Worm (Caenorhabditis elegans): ENCODE results near the gene idpc-3.
A peak's percentile ranks its signal among the peaks of the same experiment; 100 is the strongest.

idpc-3 gene

DNA sequence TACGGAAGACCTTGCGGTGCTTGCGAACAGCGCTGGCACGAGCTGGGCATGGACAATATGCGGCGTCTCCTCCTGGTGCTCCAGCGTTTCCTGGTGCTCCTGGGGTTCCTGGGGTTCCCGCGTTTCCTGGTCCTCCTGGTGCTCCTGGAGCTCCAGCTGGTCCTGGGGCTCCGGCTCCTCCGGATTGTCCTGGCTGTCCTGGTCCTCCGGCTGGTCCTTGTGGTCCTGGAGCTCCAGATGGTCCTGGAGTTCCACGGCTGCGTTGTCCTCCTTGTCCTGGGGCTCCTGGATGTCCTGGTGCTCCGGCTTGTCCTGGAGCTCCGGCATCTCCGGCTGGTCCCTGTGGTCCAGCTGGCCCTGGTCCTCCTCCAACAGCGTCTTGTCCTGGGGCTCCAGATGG, 3.3 kb upstream of the idpc-3 start (continued):
- TF ChIP-seq ctbp-1 (GFP tag; IDR thresholded peaks at IDR 0.05) (no peak), ceh-62 (tag; optimal IDR thresholded peaks at IDR 0.05) (no peak), tag-97 (GFP tag; IDR thresholded peaks at IDR 0.05) (no peak), Y75B8A.6 (GFP tag; IDR thresholded peaks at IDR 0.05) (no peak), aly-2 (tag; optimal IDR thresholded peaks at IDR 0.05) (no peak)

DNA sequence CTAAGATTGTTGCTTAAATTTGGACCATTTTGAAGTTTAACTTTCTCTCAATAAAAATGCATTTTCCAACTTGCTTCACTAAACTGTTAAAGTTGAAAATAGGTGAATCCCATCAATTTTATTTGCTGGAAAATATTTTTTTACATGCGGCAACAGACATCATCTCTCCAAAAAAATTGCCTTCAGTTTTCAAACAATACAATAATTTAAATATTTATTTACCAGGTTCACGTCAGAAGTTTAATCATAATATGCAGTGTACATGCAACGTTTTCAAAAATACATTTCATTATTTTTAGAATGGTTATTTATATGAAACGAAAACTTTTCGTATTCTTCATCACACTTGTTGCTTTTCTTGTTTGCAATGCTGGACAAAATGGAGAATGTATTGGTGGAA, 1.9 kb upstream of the idpc-3 start, which contains the start of gene T06E4.5:
TSS of gene T06E4.5 (plus strand) at position 301 of the 400 bp plus-strand sequence.
- TF ChIP-seq zag-1 (tag; optimal IDR thresholded peaks at IDR 0.05) (no peak), zip-11 (GFP tag; IDR thresholded peaks at IDR 0.05) (no peak), duxl-1 (tag; optimal IDR thresholded peaks at IDR 0.05; ENCODE audit: poor library complexity) (no peak), ZK337.2 (GFP tag; IDR thresholded peaks at IDR 0.05) (no peak), mxl-3 (GFP tag; optimal IDR thresholded peaks at IDR 0.05) (no peak), F37D6.2 (tag; optimal IDR thresholded peaks at IDR 0.05) (no peak), dmd-8 (GFP tag; IDR thresholded peaks at IDR 0.05) (no peak), nhr-237 (tag; optimal IDR thresholded peaks at IDR 0.05) (no peak), cey-2 (tag; optimal IDR thresholded peaks at IDR 0.05; ENCODE audit: borderline replicate concordance, insufficient read depth) (no peak), Y48G9A.11 (GFP tag; IDR thresholded peaks at IDR 0.05) (no peak), nhr-10 (tag; optimal IDR thresholded peaks at IDR 0.05) (no peak), unc-39 (tag; optimal IDR thresholded peaks at IDR 0.05) (no peak), lsy-2 (tag; optimal IDR thresholded peaks at IDR 0.05) (no peak), hlh-11 (tag; optimal IDR thresholded peaks at IDR 0.05) (no peak), lim-7 (GFP tag; IDR thresholded peaks at IDR 0.05) (no peak), ztf-11 (tag; optimal IDR thresholded peaks at IDR 0.05) (no peak)

DNA sequence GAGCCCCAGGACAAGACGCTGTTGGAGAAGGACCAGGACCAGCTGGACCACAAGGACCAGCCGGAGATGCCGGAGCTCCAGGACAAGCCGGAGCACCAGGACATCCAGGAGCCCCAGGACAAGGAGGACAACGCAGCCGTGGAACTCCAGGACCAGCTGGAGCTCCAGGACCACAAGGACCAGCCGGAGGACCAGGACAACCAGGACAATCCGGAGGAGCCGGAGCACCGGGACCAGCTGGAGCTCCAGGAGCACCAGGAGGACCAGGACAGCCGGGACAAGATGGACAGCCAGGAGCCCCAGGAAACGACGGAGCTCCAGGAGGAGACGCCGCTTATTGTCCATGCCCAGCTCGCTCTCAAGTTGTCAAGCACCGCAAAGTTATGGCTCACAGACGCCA, 1.5 kb upstream of the idpc-3 start:
- TF ChIP-seq ceh-20 (GFP tag; IDR thresholded peaks at IDR 0.05) = no peak
- TF ChIP-seq zip-11 (GFP tag; IDR thresholded peaks at IDR 0.05) = no peak
- no peak for TF ChIP-seq saeg-2 (GFP tag; IDR thresholded peaks at IDR 0.05)
- TF ChIP-seq nhr-42 (GFP tag; IDR thresholded peaks at IDR 0.05) = no peak
- 0 out of 2 replicates have a peak, but pooled peaks have one; percentile 28 for TF ChIP-seq lim-7 (GFP tag; IDR thresholded peaks at IDR 0.05)
- TF ChIP-seq daf-8 (GFP tag; IDR thresholded peaks at IDR 0.05) = no peak
- TF ChIP-seq lin-13 (GFP tag; optimal IDR thresholded peaks at IDR 0.05) = no peak
- TF ChIP-seq ctbp-1 (GFP tag; IDR thresholded peaks at IDR 0.05) = 0 out of 2 replicates have a peak, but pooled peaks have one; percentile 14
- no peak for TF ChIP-seq skn-1 (tag; optimal IDR thresholded peaks at IDR 0.05)
- TF ChIP-seq lin-38 (GFP tag; IDR thresholded peaks at IDR 0.05) = 0 out of 2 replicates have a peak, but pooled peaks have one; percentile 23
- 0 out of 2 replicates have a peak, but pooled peaks have one; percentile 46 for TF ChIP-seq egl-43 (GFP tag; IDR thresholded peaks at IDR 0.05)
- no peak for TF ChIP-seq F10B5.3 (tag; optimal IDR thresholded peaks at IDR 0.05)
- peak in 1 of 2 experiments; percentile 29; a peak in 1 of 4 replicates for TF ChIP-seq madf-5 (GFP tag; IDR thresholded peaks at IDR 0.05)
- TF ChIP-seq Y48G9A.11 (GFP tag; IDR thresholded peaks at IDR 0.05) = 0 out of 2 replicates have a peak, but pooled peaks have one; percentile 46
- peak; percentile 98 for TF ChIP-seq set-16 (GFP tag; IDR thresholded peaks at IDR 0.05)
- 0 out of 2 replicates have a peak, but pooled peaks have one; percentile 47 for TF ChIP-seq F44E2.7 (GFP tag; IDR thresholded peaks at IDR 0.05)
- no peak for TF ChIP-seq zip-2 (tag; optimal IDR thresholded peaks at IDR 0.05)

DNA sequence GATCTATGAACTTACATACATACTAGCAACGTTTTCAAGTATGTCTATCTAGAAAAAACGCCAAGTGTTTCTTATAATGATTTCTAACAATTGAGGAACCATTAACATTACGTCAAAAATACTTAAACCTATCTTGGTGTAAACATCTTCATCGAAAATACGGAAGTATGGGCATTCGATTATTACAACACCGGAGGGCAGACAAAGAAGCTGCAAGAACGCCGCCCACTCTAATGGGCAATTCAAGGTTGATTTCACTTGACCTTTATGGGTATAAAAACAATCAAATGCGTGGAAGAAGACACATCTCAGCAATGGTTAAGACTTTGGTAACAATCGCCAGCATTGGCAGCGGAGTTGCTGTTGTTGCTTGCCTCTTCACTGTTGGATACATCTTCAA, 629 bp upstream of the idpc-3 start, which contains the start of gene col-146:
TSS of gene col-146 (plus strand) at position 301 of the 400 bp plus-strand sequence.
- TF ChIP-seq D1046.2 (GFP tag; IDR thresholded peaks at IDR 0.05) (no peak), nhr-237 (tag; optimal IDR thresholded peaks at IDR 0.05) (no peak), mxl-2 (GFP tag; conservative IDR thresholded peaks at IDR 0.05) (no peak), Y48G9A.11 (GFP tag; IDR thresholded peaks at IDR 0.05) (no peak), dpl-1 (GFP tag; optimal IDR thresholded peaks at IDR 0.05) (no peak), ceh-28 (tag; optimal IDR thresholded peaks at IDR 0.05) (no peak), nhr-10 (tag; optimal IDR thresholded peaks at IDR 0.05) (no peak), attf-4 (tag; optimal IDR thresholded peaks at IDR 0.05) (no peak), nhr-76 (tag; optimal IDR thresholded peaks at IDR 0.05) (no peak), rbr-2 (tag; optimal IDR thresholded peaks at IDR 0.05) (no peak), lin-29 (GFP tag; IDR thresholded peaks at IDR 0.05) (no peak), hif-1 (tag; optimal IDR thresholded peaks at IDR 0.05) (no peak), hlh-30 (tag; optimal IDR thresholded peaks at IDR 0.05; ENCODE audit: insufficient read depth) (no peak), R02D3.7 (tag; optimal IDR thresholded peaks at IDR 0.05) (no peak), F37D6.2 (tag; optimal IDR thresholded peaks at IDR 0.05) (no peak), zfp-3 (GFP tag; conservative IDR thresholded peaks at IDR 0.05) (no peak)
